Fruit fly (Drosophila melanogaster) whole organism, pupa: Measurements from ENCODE around the gene Frmd5.

ENCODE experiments used
- CG12605 ChIP-seq: fragments of 200-800 bp; sonication (Bioruptor generic); IDR thresholded peaks from 2 replicates; pipeline ENCODE4 v1.3.6; 2022; ENCODE audit warnings: missing biosample characterization, missing genetic modification characterization
- CG13204 ChIP-seq: fragments of 200-800 bp; sonication (Bioruptor generic); optimal IDR thresholded peaks from 2 replicates; lab custom pipeline; 2018; ENCODE audit warnings: missing biosample characterization, mild to moderate bottlenecking, missing genetic modification characterization, moderate library complexity
- CG15710 ChIP-seq: fragments of 200-800 bp; sonication (Bioruptor generic); optimal IDR thresholded peaks from 2 replicates; lab custom pipeline; 2018; ENCODE audit warnings: missing biosample characterization, mild to moderate bottlenecking, missing genetic modification characterization, moderate library complexity
- CG17806 ChIP-seq: fragments of 200-800 bp; sonication (Bioruptor generic); optimal IDR thresholded peaks from 2 replicates; lab custom pipeline; 2018; ENCODE audit warnings: missing biosample characterization, mild to moderate bottlenecking, missing genetic modification characterization, moderate library complexity
- CG34367 ChIP-seq: fragments of 200-800 bp; sonication (Bioruptor generic); optimal IDR thresholded peaks from 2 replicates; lab custom pipeline; 2018; ENCODE audit warnings: missing biosample characterization, mild to moderate bottlenecking, missing genetic modification characterization
- CG4496 ChIP-seq: fragments of 200-800 bp; sonication (Bioruptor generic); IDR thresholded peaks from 3 replicates; pipeline ENCODE4 v1.3.6; 2022; ENCODE audit warnings: missing biosample characterization, missing genetic modification characterization
- CG8159 ChIP-seq: fragments of 200-800 bp; sonication (Bioruptor generic); optimal IDR thresholded peaks from 3 replicates; lab custom pipeline; 2018; ENCODE audit warnings: missing biosample characterization, mild to moderate bottlenecking, missing genetic modification characterization, moderate library complexity
- CG8301 ChIP-seq: fragments of 200-800 bp; sonication (Bioruptor generic); optimal IDR thresholded peaks from 2 replicates; lab custom pipeline; 2018; ENCODE audit warnings: missing biosample characterization, mild to moderate bottlenecking, missing genetic modification characterization
- CG9948 ChIP-seq: fragments of 200-800 bp; sonication (Bioruptor generic); optimal IDR thresholded peaks from 2 replicates; lab custom pipeline; 2018; ENCODE audit warnings: missing biosample characterization, mild to moderate bottlenecking, missing genetic modification characterization, moderate library complexity
- D1 ChIP-seq: fragments of 200-800 bp; sonication (Bioruptor generic); optimal IDR thresholded peaks from 2 replicates; lab custom pipeline; 2018; ENCODE audit warnings: missing biosample characterization, mild to moderate bottlenecking, missing genetic modification characterization, moderate library complexity
- EcR ChIP-seq: fragments of 200-800 bp; sonication (Bioruptor generic); optimal IDR thresholded peaks from 3 replicates; lab custom pipeline; 2019; ENCODE audit warnings: missing biosample characterization, missing genetic modification characterization, mild to moderate bottlenecking, moderate library complexity, missing genetic modification reagents
- Pif1B ChIP-seq: fragments of 200-800 bp; sonication (Bioruptor generic); optimal IDR thresholded peaks from 3 replicates; lab custom pipeline; 2016; ENCODE audit warnings: missing biosample characterization, missing genetic modification characterization
- Snoo ChIP-seq: fragments of 200-800 bp; sonication (Bioruptor generic); optimal IDR thresholded peaks from 3 replicates; lab custom pipeline; 2017; ENCODE audit warnings: missing biosample characterization, mild to moderate bottlenecking, missing genetic modification characterization, inconsistent platforms
- gl ChIP-seq: fragments of 200-800 bp; sonication (Bioruptor generic); optimal IDR thresholded peaks from 2 replicates; lab custom pipeline; 2018; ENCODE audit warnings: missing biosample characterization, mild to moderate bottlenecking, missing genetic modification characterization

dm6 chr2L:10375464-10376236 is 31.4 kb downstream of the Frmd5 start, which contains the start of the genes CG33303 and dpr19:
- peak; percentile 44; the same call in 1 of the 3 replicates for TF ChIP-seq CG4496 (GFP tag; lab: Robert Waterston, UW)
- TF ChIP-seq CG34367 (tag; lab: Kevin White, UChicago), result peak; percentile 25
- no peak for TF ChIP-seq CG13204
- peak; percentile 43 for TF ChIP-seq Snoo (tag; lab: Kevin White, UChicago)
- no peak for TF ChIP-seq CG12605
- peak; percentile 44 for TF ChIP-seq CG8301 (tag; lab: Kevin White, UChicago)
- no peak for TF ChIP-seq Pif1B (GFP tag; lab: Kevin White, UChicago)
- TF ChIP-seq EcR (GFP tag; lab: Kevin White, UChicago), result no peak
- peak; percentile 57 for TF ChIP-seq CG15710 (tag; lab: Kevin White, UChicago)
- peak; percentile 56 for TF ChIP-seq CG8159 (tag; lab: Kevin White, UChicago)
- TF ChIP-seq CG9948 (tag; lab: Kevin White, UChicago), result peak; percentile 44
- TF ChIP-seq D1 (tag; lab: Kevin White, UChicago), result peak; percentile 70
- peak; percentile 48 for TF ChIP-seq CG17806
- no peak for TF ChIP-seq gl
